Worm (Caenorhabditis elegans) whole organism, midembryonic: ENCODE results near the gene act-2.

Experiments used
- cog-1 ChIP-seq: sonication (generic microtip); optimal IDR thresholded peaks from 2 replicates; lab custom pipeline; 2016; ENCODE audit warnings: missing genetic modification characterization, missing compliant biosample characterization
- flt-1 ChIP-seq: fragments of 200-800 bp; sonication (Bioruptor generic); IDR thresholded peaks from 2 replicates; pipeline ENCODE4 v1.3.6; 2022; ENCODE audit warnings: missing genetic modification characterization, missing compliant biosample characterization
- klf-2 ChIP-seq: fragments of 200-800 bp; sonication (Bioruptor generic); conservative IDR thresholded peaks from 2 replicates; pipeline ENCODE4 v1.3.6; 2022; ENCODE audit warnings: missing genetic modification reagents, missing genetic modification characterization, missing compliant biosample characterization
- med-1 ChIP-seq: sonication (generic microtip); optimal IDR thresholded peaks from 2 replicates; lab custom pipeline; 2017; ENCODE audit warnings: missing genetic modification characterization, mild to moderate bottlenecking, missing compliant biosample characterization, antibody characterized with exemption, missing genetic modification reagents; ENCODE audit not compliant: insufficient read depth
- tab-1 ChIP-seq: fragments of 200-800 bp; sonication (Bioruptor generic); IDR thresholded peaks from 2 replicates; pipeline ENCODE4 v1.3.6; 2022; ENCODE audit warnings: missing genetic modification characterization, missing compliant biosample characterization
- ztf-23 ChIP-seq: fragments of 200-800 bp; sonication (Bioruptor generic); IDR thresholded peaks from 2 replicates; pipeline ENCODE4 v1.3.6; 2022; ENCODE audit warnings: missing genetic modification reagents, missing genetic modification characterization, missing compliant biosample characterization
- ztf-29 ChIP-seq: fragments of 200-800 bp; sonication (Bioruptor generic); IDR thresholded peaks from 2 replicates; pipeline ENCODE4 v1.3.6; 2022; ENCODE audit warnings: missing genetic modification reagents, missing genetic modification characterization, missing compliant biosample characterization

- TF ChIP-seq ztf-23 (GFP tag; lab: Robert Waterston, UW) (no peak), klf-2 (GFP tag; lab: Robert Waterston, UW) (no peak), ztf-29 (GFP tag; lab: Robert Waterston, UW) (no peak), med-1 (no peak), tab-1 (no peak), cog-1 (tag; lab: Kevin White, UChicago) (no peak), flt-1 (no peak)
Measured at ce11 chrV:11076028-11076402, 1.9 kb downstream of the act-2 start.
